Fruit fly (Drosophila melanogaster): ENCODE results near the gene gnu.

The gnu gene

DNA sequence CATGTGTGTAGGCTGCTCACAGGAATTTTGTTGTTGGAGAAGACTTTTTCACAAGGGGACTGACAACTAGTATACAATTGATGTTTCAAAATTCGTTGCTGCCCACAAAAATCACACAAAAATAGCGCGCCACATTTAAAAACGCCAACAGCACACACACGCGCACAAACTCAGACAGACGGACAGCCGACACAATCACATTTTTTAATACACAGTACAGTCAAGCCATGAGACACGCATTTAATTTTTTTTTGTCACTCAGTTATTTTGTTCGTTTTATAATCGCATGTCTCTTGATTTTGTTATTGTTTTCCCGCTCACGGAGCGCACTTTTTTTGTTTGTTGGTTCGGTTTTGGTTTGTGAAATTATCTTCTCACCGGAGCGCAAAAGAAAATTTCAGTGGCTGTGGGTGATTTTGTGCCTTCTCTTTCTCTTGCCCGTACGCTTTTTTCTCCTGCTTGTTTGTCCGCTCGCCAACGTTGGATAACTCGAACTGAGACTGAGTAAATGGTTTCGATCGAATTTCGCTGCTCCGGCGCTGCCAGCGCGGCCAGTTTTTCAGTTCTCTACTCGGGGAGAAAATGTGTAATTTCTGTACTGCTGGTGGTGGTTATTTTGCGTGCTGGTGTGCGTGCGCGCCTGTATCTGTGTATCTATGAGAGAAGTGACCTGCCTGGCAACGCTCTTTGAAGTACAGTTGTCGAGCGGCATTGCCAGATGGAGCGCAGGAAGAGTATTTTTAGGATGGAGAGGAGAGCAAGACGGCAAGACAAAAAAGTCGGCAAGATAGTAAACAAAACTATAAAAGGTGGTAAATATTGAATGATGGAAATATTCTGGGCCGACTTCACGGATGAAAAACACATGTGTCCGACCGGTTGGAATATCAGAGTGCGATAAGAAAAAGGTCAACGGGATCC is 45.4 kb downstream of the gnu start, which contains the start of gene CG42507 (continued):
- TF ChIP-seq Dref (GFP tag; IDR thresholded peaks at IDR 0.05) (no peak), CG6854 (GFP tag; optimal IDR thresholded peaks at IDR 0.05) (no peak), Jarid2 (GFP tag; optimal IDR thresholded peaks at IDR 0.05) (peak; percentile 51), CG18476 (GFP tag; optimal IDR thresholded peaks at IDR 0.05) (no peak), CG10366 (GFP tag; IDR thresholded peaks at IDR 0.05) (no peak), CG10321 (GFP tag; IDR thresholded peaks at IDR 0.05) (no peak), HHEX (GFP tag; optimal IDR thresholded peaks at IDR 0.05) (peak; percentile 50), CG9797 (GFP tag; optimal IDR thresholded peaks at IDR 0.05) (no peak), CG1647 (GFP tag; optimal IDR thresholded peaks at IDR 0.05) (no peak), Sry-δ (GFP tag; optimal IDR thresholded peaks at IDR 0.05) (no peak), Sox102F (GFP tag; optimal IDR thresholded peaks at IDR 0.05) (no peak), Atf3 (GFP tag; optimal IDR thresholded peaks at IDR 0.05) (no peak), jumu (GFP tag; optimal IDR thresholded peaks at IDR 0.05) (no peak), Doc2 (GFP tag; IDR thresholded peaks at IDR 0.05) (no peak), CG13775 (GFP tag; optimal IDR thresholded peaks at IDR 0.05) (no peak), Deaf1 (tag; optimal IDR thresholded peaks at IDR 0.05) (no peak), NC2α (GFP tag; optimal IDR thresholded peaks at IDR 0.05) (no peak), CG9437 (GFP tag; optimal IDR thresholded peaks at IDR 0.05) (no peak), rib (GFP tag; IDR thresholded peaks at IDR 0.05) (peak; percentile 20; the same call in 1 of the 2 replicates), hbn (GFP tag; IDR thresholded peaks at IDR 0.05; ENCODE audit: partially characterized antibody) (peak; percentile 51), CG7556 (GFP tag; optimal IDR thresholded peaks at IDR 0.05) (no peak), CG15269 (tag; optimal IDR thresholded peaks at IDR 0.05) (peak; percentile 30), sug (tag; optimal IDR thresholded peaks at IDR 0.05) (peak; percentile 84), trem (tag; optimal IDR thresholded peaks at IDR 0.05) (peak; percentile 28), BEAF-32 (GFP tag; optimal IDR thresholded peaks at IDR 0.05) (peak; percentile 25), HLH54F (GFP tag; optimal IDR thresholded peaks at IDR 0.05) (peak; percentile 19), nom (GFP tag; optimal IDR thresholded peaks at IDR 0.05) (peak; percentile 65), Chrac-16 (GFP tag; optimal IDR thresholded peaks at IDR 0.05) (no peak), CG17802 (tag; optimal IDR thresholded peaks at IDR 0.05) (no peak), prd (optimal IDR thresholded peaks at IDR 0.05) (no peak), prd (GFP tag; IDR thresholded peaks at IDR 0.05) (no peak), lmd (GFP tag; IDR thresholded peaks at IDR 0.05) (no peak; the same call in 1 of the 2 replicates), Hmx (GFP tag; optimal IDR thresholded peaks at IDR 0.05) (no peak), sisA (GFP tag; IDR thresholded peaks at IDR 0.05) (no peak), tio (GFP tag; optimal IDR thresholded peaks at IDR 0.05) (no peak), scrt (GFP tag; optimal IDR thresholded peaks at IDR 0.05) (peak; percentile 61), otp (GFP tag; IDR thresholded peaks at IDR 0.05) (peak; percentile 52; the same call in 1 of the 3 replicates), lov (optimal IDR thresholded peaks at IDR 0.05) (no peak), lov (GFP tag; IDR thresholded peaks at IDR 0.05) (0 out of 3 replicates have a peak, but pooled peaks have one; percentile 29), Poxn (GFP tag; IDR thresholded peaks at IDR 0.05) (no peak), p53 (GFP tag; optimal IDR thresholded peaks at IDR 0.05) (no peak), CG3065 (GFP tag; optimal IDR thresholded peaks at IDR 0.05) (no peak), nerfin-1 (tag; optimal IDR thresholded peaks at IDR 0.05) (no peak), Lpt (GFP tag; optimal IDR thresholded peaks at IDR 0.05) (no peak), CG14860 (GFP tag; IDR thresholded peaks at IDR 0.05; ENCODE audit: partially characterized antibody) (no peak), Bdp1 (GFP tag; optimal IDR thresholded peaks at IDR 0.05) (no peak), odd (GFP tag; optimal IDR thresholded peaks at IDR 0.05) (peak; percentile 24), inv (GFP tag; IDR thresholded peaks at IDR 0.05; ENCODE audit: partially characterized antibody) (no peak), CG17385 (GFP tag; optimal IDR thresholded peaks at IDR 0.05) (peak; percentile 47)

Data from whole organism, embryonic.